Worm (Caenorhabditis elegans): ENCODE results near the gene mrps-25.

mrps-25 gene

ce11 chrIV:1067430-1067829 is 10.7 kb downstream of the mrps-25 start, which contains the start of gene znf-782 (continued):
- peak; percentile 15 for TF ChIP-seq nhr-6 (tag; optimal IDR thresholded peaks at IDR 0.05)
- no peak for TF ChIP-seq daf-12 (tag; optimal IDR thresholded peaks at IDR 0.05)
- no peak for TF ChIP-seq ceh-44 (GFP tag; IDR thresholded peaks at IDR 0.05)
- TF ChIP-seq dpl-1 (GFP tag; optimal IDR thresholded peaks at IDR 0.05) = no peak
- TF ChIP-seq pqm-1 (tag; optimal IDR thresholded peaks at IDR 0.05) = peak; percentile 47
- TF ChIP-seq T26A8.4 (GFP tag; IDR thresholded peaks at IDR 0.05) = peak; percentile 59
- no peak for TF ChIP-seq ceh-28 (tag; optimal IDR thresholded peaks at IDR 0.05)
- peak in 1 of 2 experiments; percentile 43 for TF ChIP-seq daf-16 (GFP tag; optimal IDR thresholded peaks at IDR 0.05)
- TF ChIP-seq daf-16 (tag; optimal IDR thresholded peaks at IDR 0.05) = peak; percentile 57
- peak; percentile 65 for TF ChIP-seq F37D6.2 (tag; optimal IDR thresholded peaks at IDR 0.05)
- peak in 1 of 2 experiments; percentile 1 for TF ChIP-seq lsy-2 (tag; optimal IDR thresholded peaks at IDR 0.05)
- TF ChIP-seq saeg-2 (GFP tag; IDR thresholded peaks at IDR 0.05) = peak; percentile 67
- TF ChIP-seq ceh-32 (tag; optimal IDR thresholded peaks at IDR 0.05; ENCODE audit: poor library complexity) = peak; percentile 25
- TF ChIP-seq Y48G9A.11 (GFP tag; IDR thresholded peaks at IDR 0.05) = no peak
- peak; percentile 82 for TF ChIP-seq hmg-1.1 (GFP tag; IDR thresholded peaks at IDR 0.05)
- TF ChIP-seq lin-29 (GFP tag; IDR thresholded peaks at IDR 0.05) = 0 out of 2 replicates have a peak, but pooled peaks have one; percentile 6
- 0 out of 2 replicates have a peak, but pooled peaks have one; percentile 44 for TF ChIP-seq snpc-1.2 (GFP tag; IDR thresholded peaks at IDR 0.05)
- peak; percentile 30; the same call in 1 of the 2 replicates for TF ChIP-seq lin-38 (GFP tag; IDR thresholded peaks at IDR 0.05)

ce11 chrIV:1068730-1069244 is 12.1 kb downstream of the mrps-25 start:
- no peak for TF ChIP-seq T20F7.1 (GFP tag; optimal IDR thresholded peaks at IDR 0.05)
- no peak for TF ChIP-seq madf-9 (GFP tag; conservative IDR thresholded peaks at IDR 0.05)
- TF ChIP-seq snpc-1.2 (GFP tag; IDR thresholded peaks at IDR 0.05) = no peak
- peak; percentile 92 for TF ChIP-seq set-16 (GFP tag; IDR thresholded peaks at IDR 0.05)
- no peak for TF ChIP-seq nhr-11 (tag; optimal IDR thresholded peaks at IDR 0.05)
- no peak for TF ChIP-seq unc-39 (tag; optimal IDR thresholded peaks at IDR 0.05)
- TF ChIP-seq zip-2 (tag; optimal IDR thresholded peaks at IDR 0.05) = no peak
- TF ChIP-seq nhr-237 (tag; optimal IDR thresholded peaks at IDR 0.05) = no peak
- TF ChIP-seq aha-1 (tag) = peak; percentile 65
- peak; percentile 72 for TF ChIP-seq hlh-11 (tag; optimal IDR thresholded peaks at IDR 0.05)
- TF ChIP-seq mdt-29 (GFP tag; IDR thresholded peaks at IDR 0.05) = no peak
- TF ChIP-seq lsy-2 (tag; optimal IDR thresholded peaks at IDR 0.05) = no peak
- no peak for TF ChIP-seq spr-3 (GFP tag; optimal IDR thresholded peaks at IDR 0.05)
- TF ChIP-seq pha-4 (GFP tag; IDR thresholded peaks at IDR 0.05) = peak; percentile 33; the same call in 1 of the 2 replicates
- TF ChIP-seq pha-4 (tag; optimal IDR thresholded peaks at IDR 0.05) = no peak
- TF ChIP-seq skn-1 (tag; optimal IDR thresholded peaks at IDR 0.05) = no peak
- TF ChIP-seq lim-7 (GFP tag; IDR thresholded peaks at IDR 0.05) = no peak
- no peak for TF ChIP-seq dmd-9 (GFP tag; IDR thresholded peaks at IDR 0.05)
- TF ChIP-seq daf-16 (GFP tag; optimal IDR thresholded peaks at IDR 0.05) = no peak
- peak; percentile 2 for TF ChIP-seq daf-16 (tag; optimal IDR thresholded peaks at IDR 0.05)
- TF ChIP-seq mxl-2 (GFP tag; conservative IDR thresholded peaks at IDR 0.05) = no peak

ce11 chrIV:1070383-1070782 is 13.7 kb downstream of the mrps-25 start:
- no peak for TF ChIP-seq zip-11 (GFP tag; IDR thresholded peaks at IDR 0.05)
- TF ChIP-seq ZK337.2 (GFP tag; IDR thresholded peaks at IDR 0.05) = no peak
- peak; percentile 91 for TF ChIP-seq rbr-2 (tag; optimal IDR thresholded peaks at IDR 0.05)
- TF ChIP-seq php-3 (GFP tag; IDR thresholded peaks at IDR 0.05) = peak; percentile 59; the same call in 1 of the 2 replicates
- peak; percentile 85 for TF ChIP-seq nhr-11 (tag; optimal IDR thresholded peaks at IDR 0.05)
- TF ChIP-seq T26A8.4 (GFP tag; IDR thresholded peaks at IDR 0.05) = peak; percentile 88
- peak; percentile 43 for TF ChIP-seq zag-1 (tag; optimal IDR thresholded peaks at IDR 0.05)
- TF ChIP-seq ctbp-1 (GFP tag; IDR thresholded peaks at IDR 0.05) = peak; percentile 86
- TF ChIP-seq hmg-1.1 (GFP tag; IDR thresholded peaks at IDR 0.05) = peak; percentile 84
- peak; percentile 1 for TF ChIP-seq ceh-32 (tag; optimal IDR thresholded peaks at IDR 0.05; ENCODE audit: poor library complexity)
- no peak for TF ChIP-seq F44E2.7 (GFP tag; IDR thresholded peaks at IDR 0.05)
- no peak for TF ChIP-seq zip-2 (tag; optimal IDR thresholded peaks at IDR 0.05)
- peak; percentile 86 for TF ChIP-seq nhr-48 (tag; optimal IDR thresholded peaks at IDR 0.05)
- no peak for TF ChIP-seq D1046.2 (GFP tag; IDR thresholded peaks at IDR 0.05)
- TF ChIP-seq cey-2 (tag; optimal IDR thresholded peaks at IDR 0.05; ENCODE audit: borderline replicate concordance, insufficient read depth) = no peak
- TF ChIP-seq dmd-9 (GFP tag; IDR thresholded peaks at IDR 0.05) = no peak
- peak; percentile 95 for TF ChIP-seq set-16 (GFP tag; IDR thresholded peaks at IDR 0.05)
- no peak for TF ChIP-seq vab-7 (GFP tag; IDR thresholded peaks at IDR 0.05)
- TF ChIP-seq unc-130 (GFP tag; optimal IDR thresholded peaks at IDR 0.05) = no peak
- TF ChIP-seq ztf-11 (tag; optimal IDR thresholded peaks at IDR 0.05) = no peak
- peak; percentile 81 for TF ChIP-seq nhr-42 (GFP tag; IDR thresholded peaks at IDR 0.05)
- no peak for TF ChIP-seq nhr-237 (tag; optimal IDR thresholded peaks at IDR 0.05)
